Worm (Caenorhabditis elegans) whole organism, L4/young adult: ENCODE results near the gene sucg-1.

ENCODE experiments used
- W03F9.2 ChIP-seq: fragments of 150-350 bp; optimal IDR thresholded peaks from 2 replicates; lab custom pipeline; 2014; ENCODE audit warnings: missing biosample characterization, missing genetic modification characterization
- dao-5 ChIP-seq: sonication (generic microtip); optimal IDR thresholded peaks from 2 replicates; lab custom pipeline; 2016; ENCODE audit warnings: missing genotype, missing genetic modification characterization, moderate library complexity, missing compliant biosample characterization
- him-1 ChIP-seq: sonication (generic microtip); optimal IDR thresholded peaks from 2 replicates; lab custom pipeline; 2016; ENCODE audit warnings: missing genotype, missing genetic modification reagents, missing genetic modification characterization, missing compliant biosample characterization

Gene sucg-1

ce11 chrIV:7728402-7728963 is at the start of gene sucg-1:
sucg-1 (plus strand) TSS chrIV:7728913.
- TF ChIP-seq W03F9.2 (tag; lab: Kevin White, UChicago), result no peak
- TF ChIP-seq dao-5, result no peak
- no peak for TF ChIP-seq him-1 (tag; lab: Kevin White, UChicago)

ce11 chrIV:7679120-7679519 is 49.6 kb upstream of the sucg-1 start:
- TF ChIP-seq him-1 (tag; lab: Kevin White, UChicago), result no peak
- no peak for TF ChIP-seq W03F9.2 (tag; lab: Kevin White, UChicago)
- no peak for TF ChIP-seq dao-5

- TF ChIP-seq him-1 (tag; lab: Kevin White, UChicago) (no peak), dao-5 (no peak), W03F9.2 (tag; lab: Kevin White, UChicago) (no peak)
These were observed 39.4 kb upstream of the sucg-1 start for ce11 chrIV:7689326-7689725.

DNA sequence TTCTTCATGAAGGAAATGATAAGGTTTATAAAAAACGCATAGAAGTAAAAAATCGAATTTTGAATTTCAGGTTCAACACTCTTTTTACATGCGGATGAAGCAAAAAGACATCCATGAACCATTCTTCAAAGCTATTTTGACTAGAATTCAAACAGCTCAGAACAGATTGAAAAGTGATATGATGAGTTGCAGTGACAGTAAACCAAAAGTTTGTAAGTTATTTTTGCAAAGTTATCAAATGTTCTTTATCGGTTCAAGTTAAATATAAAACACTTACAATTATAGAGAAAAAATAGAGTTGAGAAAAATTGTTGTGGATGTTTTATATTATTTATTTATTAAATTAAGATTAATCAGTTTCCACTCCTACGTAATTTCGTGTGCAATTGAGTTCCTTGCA is 36.3 kb upstream of the sucg-1 start:
- TF ChIP-seq dao-5 (no peak), him-1 (tag; lab: Kevin White, UChicago) (no peak), W03F9.2 (tag; lab: Kevin White, UChicago) (no peak)

- TF ChIP-seq him-1 (tag; lab: Kevin White, UChicago), result no peak
- TF ChIP-seq dao-5, result no peak
- TF ChIP-seq W03F9.2 (tag; lab: Kevin White, UChicago), result no peak
These were observed 30.4 kb upstream of the sucg-1 start, which contains the start of gene flp-13 for ce11 chrIV:7698320-7698719. flp-13 (minus strand) TSS chrIV:7698420.

- TF ChIP-seq dao-5 (no peak), him-1 (tag; lab: Kevin White, UChicago) (no peak), W03F9.2 (tag; lab: Kevin White, UChicago) (no peak)
These were observed 21.9 kb upstream of the sucg-1 start, which contains the start of gene F33D4.4 for ce11 chrIV:7706805-7707204. F33D4.4 (minus strand) TSS chrIV:7706905.

ce11 chrIV:7709701-7710100 is 19.0 kb upstream of the sucg-1 start, which contains the start of the genes mrpl-1, emc-6 and mrps-24:
mrpl-1 (minus strand) TSS chrIV:7709701.
emc-6 (minus strand) TSS chrIV:7709736.
mrps-24 (plus strand) TSS chrIV:7710045.
- peak; percentile 92 for TF ChIP-seq W03F9.2 (tag; lab: Kevin White, UChicago)
- no peak for TF ChIP-seq dao-5

- TF ChIP-seq dao-5, result no peak
- no peak for TF ChIP-seq him-1 (tag; lab: Kevin White, UChicago)
- TF ChIP-seq W03F9.2 (tag; lab: Kevin White, UChicago), result no peak
These were observed 17.9 kb upstream of the sucg-1 start, which contains the start of gene nhr-8 for ce11 chrIV:7710824-7711223. nhr-8 (plus strand) TSS chrIV:7710983.

DNA sequence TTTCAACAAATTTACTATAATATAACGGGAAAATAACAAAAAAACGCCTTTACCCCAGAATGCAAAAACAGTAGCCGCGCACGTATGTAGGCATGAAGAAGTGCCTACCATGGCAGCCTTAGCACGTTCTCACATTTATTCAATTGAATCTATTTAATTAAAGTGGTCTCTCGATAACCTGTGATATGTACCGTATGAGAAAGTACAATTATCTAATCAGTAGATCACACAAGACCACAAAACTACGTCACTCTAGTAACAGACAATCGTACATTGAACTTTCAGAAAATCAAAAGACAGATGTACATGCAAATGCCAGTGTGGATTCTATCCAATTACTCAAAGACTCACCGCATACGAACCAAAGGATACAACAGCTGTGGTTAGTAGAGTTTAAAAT is 16.5 kb upstream of the sucg-1 start:
- no peak for TF ChIP-seq dao-5
- TF ChIP-seq W03F9.2 (tag; lab: Kevin White, UChicago), result no peak
- no peak for TF ChIP-seq him-1 (tag; lab: Kevin White, UChicago)

ce11 chrIV:7717916-7718315 is 10.8 kb upstream of the sucg-1 start, which contains the start of gene F33D4.6:
F33D4.6 (minus strand) TSS chrIV:7718016.
- TF ChIP-seq him-1 (tag; lab: Kevin White, UChicago) (no peak), dao-5 (no peak), W03F9.2 (tag; lab: Kevin White, UChicago) (no peak)

ce11 chrIV:7722806-7723205 is 5.9 kb upstream of the sucg-1 start, which contains the start of gene C50F7.6:
C50F7.6 (minus strand) TSS chrIV:7723199.
- TF ChIP-seq W03F9.2 (tag; lab: Kevin White, UChicago) (no peak), him-1 (tag; lab: Kevin White, UChicago) (no peak), dao-5 (no peak)

- TF ChIP-seq him-1 (tag; lab: Kevin White, UChicago) (no peak), dao-5 (no peak), W03F9.2 (tag; lab: Kevin White, UChicago) (no peak)
These were observed 5.2 kb upstream of the sucg-1 start for ce11 chrIV:7723555-7723954.

ce11 chrIV:7724912-7725311 is 3.8 kb upstream of the sucg-1 start:
- TF ChIP-seq him-1 (tag; lab: Kevin White, UChicago) (no peak), W03F9.2 (tag; lab: Kevin White, UChicago) (no peak), dao-5 (no peak)

- TF ChIP-seq him-1 (tag; lab: Kevin White, UChicago) (no peak), dao-5 (no peak), W03F9.2 (tag; lab: Kevin White, UChicago) (no peak)
These were observed 2.4 kb upstream of the sucg-1 start, which contains the start of gene C50F7.5 for ce11 chrIV:7726325-7726724. C50F7.5 (plus strand) TSS chrIV:7726719.

ce11 chrIV:7727258-7727657 is 1.5 kb upstream of the sucg-1 start:
- TF ChIP-seq dao-5 (no peak), W03F9.2 (tag; lab: Kevin White, UChicago) (no peak), him-1 (tag; lab: Kevin White, UChicago) (no peak)
